Worm (Caenorhabditis elegans) whole organism, L4 larva: ENCODE results near the gene duxl-1.

Experiments used
- F26F4.8 ChIP-seq: fragments of 200-800 bp; sonication (Bioruptor generic); conservative IDR thresholded peaks from 2 replicates; pipeline ENCODE4 v1.3.6; 2022; ENCODE audit warnings: missing genetic modification characterization, missing compliant biosample characterization
- R02D3.7 ChIP-seq: fragments of 150-350 bp; sonication (generic microtip); optimal IDR thresholded peaks from 3 replicates; lab custom pipeline; 2014; ENCODE audit warnings: missing biosample characterization, missing genetic modification characterization
- Y48G9A.11 ChIP-seq: fragments of 200-800 bp; sonication (Bioruptor generic); IDR thresholded peaks from 2 replicates; pipeline ENCODE4 v1.3.6; 2022; ENCODE audit warnings: missing genetic modification reagents, missing genetic modification characterization, missing compliant biosample characterization
- ZK337.2 ChIP-seq: fragments of 200-800 bp; sonication (Bioruptor generic); IDR thresholded peaks from 2 replicates; pipeline ENCODE4 v1.3.6; 2022; ENCODE audit warnings: missing genetic modification reagents, missing genetic modification characterization, missing compliant biosample characterization
- ZK546.5 ChIP-seq, 2 experiments: sonication (generic microtip); optimal IDR thresholded peaks; 2 replicates each; lab custom pipeline; 2017; ENCODE audit warnings: missing biosample characterization in 2 of 2, missing genetic modification characterization in 2 of 2
- aha-1 ChIP-seq: fragments of 150-350 bp; peaks from one replicate; lab custom pipeline; 2014; ENCODE audit warnings: missing biosample characterization, missing genetic modification characterization
- arid-1 ChIP-seq: fragments of 200-800 bp; sonication (Bioruptor generic); conservative IDR thresholded peaks from 2 replicates; pipeline ENCODE4 v1.3.6; 2022; ENCODE audit warnings: missing genetic modification reagents, missing genetic modification characterization, missing compliant biosample characterization
- ceh-28 ChIP-seq: fragments of 150-350 bp; optimal IDR thresholded peaks from 2 replicates; lab custom pipeline; 2014; ENCODE audit warnings: missing biosample characterization, missing genetic modification reagents, missing genetic modification characterization
- ceh-32 ChIP-seq: sonication (generic microtip); optimal IDR thresholded peaks from 2 replicates; lab custom pipeline; 2016; ENCODE audit warnings: mild to moderate bottlenecking, missing genetic modification characterization, missing compliant biosample characterization; ENCODE audit not compliant: poor library complexity
- cey-2 ChIP-seq: sonication (generic microtip); optimal IDR thresholded peaks from 3 replicates; lab custom pipeline; 2017; ENCODE audit warnings: missing genetic modification characterization, mild to moderate bottlenecking, missing compliant biosample characterization, antibody characterized with exemption, borderline replicate concordance; ENCODE audit not compliant: insufficient read depth
- daf-19 ChIP-seq: fragments of 200-800 bp; sonication (Bioruptor generic); conservative IDR thresholded peaks from 2 replicates; pipeline ENCODE4 v1.3.6; 2022; ENCODE audit warnings: missing genetic modification characterization, missing compliant biosample characterization
- daf-8 ChIP-seq: fragments of 200-800 bp; sonication (Bioruptor generic); IDR thresholded peaks from 2 replicates; pipeline ENCODE4 v1.3.6; 2022; ENCODE audit warnings: missing genetic modification characterization, missing compliant biosample characterization
- dmd-8 ChIP-seq: fragments of 200-800 bp; sonication (Bioruptor generic); IDR thresholded peaks from 2 replicates; pipeline ENCODE4 v1.3.6; 2022; ENCODE audit warnings: missing genetic modification characterization, missing compliant biosample characterization
- dpl-1 ChIP-seq: fragments of 150-350 bp; optimal IDR thresholded peaks from 2 replicates; lab custom pipeline; 2014; ENCODE audit warnings: missing biosample characterization, missing genetic modification reagents, missing genetic modification characterization
- duxl-1 ChIP-seq: sonication (generic microtip); optimal IDR thresholded peaks from 2 replicates; lab custom pipeline; 2016; ENCODE audit warnings: mild to moderate bottlenecking, missing genetic modification characterization, moderate library complexity, missing compliant biosample characterization; ENCODE audit not compliant: poor library complexity
- gei-8 ChIP-seq: fragments of 200-800 bp; sonication (Bioruptor generic); optimal IDR thresholded peaks from 2 replicates; lab custom pipeline; 2018; ENCODE audit warnings: mild to moderate bottlenecking, missing genetic modification characterization, missing compliant biosample characterization
- hlh-11 ChIP-seq: fragments of 200-800 bp; sonication (Bioruptor generic); optimal IDR thresholded peaks from 2 replicates; lab custom pipeline; 2018; ENCODE audit warnings: mild to moderate bottlenecking, missing genetic modification characterization, missing compliant biosample characterization
- hlh-30 ChIP-seq: sonication (generic microtip); optimal IDR thresholded peaks from 2 replicates; lab custom pipeline; 2017; ENCODE audit warnings: antibody characterized with exemption, mild to moderate bottlenecking, missing genetic modification characterization, missing compliant biosample characterization; ENCODE audit not compliant: insufficient read depth
- jun-1 ChIP-seq: fragments of 150-350 bp; optimal IDR thresholded peaks from 2 replicates; lab custom pipeline; 2014; ENCODE audit warnings: missing biosample characterization, missing genetic modification reagents, missing genetic modification characterization
- lim-7 ChIP-seq: fragments of 200-800 bp; sonication (Bioruptor generic); IDR thresholded peaks from 2 replicates; pipeline ENCODE4 v1.3.6; 2022; ENCODE audit warnings: missing genetic modification characterization, missing compliant biosample characterization
- lsy-2 ChIP-seq, 2 experiments: fragments of 150-350 bp in 1 of 2; sonication (generic microtip) in 1 of 2; optimal IDR thresholded peaks; 2 replicates each; lab custom pipeline; 2014 to 2017; ENCODE audit warnings: missing biosample characterization in 2 of 2, missing genetic modification characterization in 2 of 2
- nhr-237 ChIP-seq: sonication (generic microtip); optimal IDR thresholded peaks from 2 replicates; lab custom pipeline; 2017; ENCODE audit warnings: missing biosample characterization, missing genetic modification characterization
- nhr-41 ChIP-seq: fragments of 200-800 bp; sonication (Bioruptor generic); IDR thresholded peaks from 2 replicates; pipeline ENCODE4 v1.3.6; 2022; ENCODE audit warnings: missing genetic modification reagents, missing genetic modification characterization, missing compliant biosample characterization
- nhr-76 ChIP-seq: fragments of 150-350 bp; optimal IDR thresholded peaks from 2 replicates; lab custom pipeline; 2014; ENCODE audit warnings: missing biosample characterization, missing genetic modification characterization
- pqm-1 ChIP-seq: sonication (generic microtip); optimal IDR thresholded peaks from 2 replicates; lab custom pipeline; 2017; ENCODE audit warnings: missing biosample characterization, missing genetic modification characterization
- set-16 ChIP-seq: fragments of 200-800 bp; sonication (Bioruptor generic); IDR thresholded peaks from 2 replicates; pipeline ENCODE4 v1.3.6; 2022; ENCODE audit warnings: missing genetic modification reagents, missing genetic modification characterization, missing compliant biosample characterization
- snpc-1.2 ChIP-seq: fragments of 200-800 bp; sonication (Bioruptor generic); IDR thresholded peaks from 2 replicates; pipeline ENCODE4 v1.3.6; 2022; ENCODE audit warnings: missing genetic modification reagents, missing genetic modification characterization, missing compliant biosample characterization
- unc-39 ChIP-seq: sonication (generic microtip); optimal IDR thresholded peaks from 2 replicates; lab custom pipeline; 2017; ENCODE audit warnings: missing biosample characterization, missing genetic modification characterization
- unc-62 ChIP-seq, 3 experiments: fragments of 150-350 bp in 1 of 3; sonication (generic microtip); optimal IDR thresholded peaks in 2 of 3; peaks in 1 of 3; 1 replicate in 1 of 3; 2 replicates in 2 of 3; lab custom pipeline; 2014 to 2017; ENCODE audit warnings: missing biosample characterization in 3 of 3, missing genetic modification characterization in 3 of 3, missing genetic modification reagents in 3 of 3, missing genotype in 1 of 3
- vab-7 ChIP-seq: fragments of 200-800 bp; sonication (Bioruptor generic); IDR thresholded peaks from 2 replicates; pipeline ENCODE4 v1.3.6; 2022; ENCODE audit warnings: missing genetic modification reagents, missing genetic modification characterization, missing compliant biosample characterization
- zfp-3 ChIP-seq: fragments of 200-800 bp; sonication (Bioruptor generic); conservative IDR thresholded peaks from 2 replicates; pipeline ENCODE4 v1.3.6; 2022; ENCODE audit warnings: missing genetic modification reagents, missing genetic modification characterization, missing compliant biosample characterization
- zip-2 ChIP-seq: fragments of 150-350 bp; optimal IDR thresholded peaks from 2 replicates; lab custom pipeline; 2014; ENCODE audit warnings: missing biosample characterization, missing genetic modification characterization

duxl-1 gene

DNA sequence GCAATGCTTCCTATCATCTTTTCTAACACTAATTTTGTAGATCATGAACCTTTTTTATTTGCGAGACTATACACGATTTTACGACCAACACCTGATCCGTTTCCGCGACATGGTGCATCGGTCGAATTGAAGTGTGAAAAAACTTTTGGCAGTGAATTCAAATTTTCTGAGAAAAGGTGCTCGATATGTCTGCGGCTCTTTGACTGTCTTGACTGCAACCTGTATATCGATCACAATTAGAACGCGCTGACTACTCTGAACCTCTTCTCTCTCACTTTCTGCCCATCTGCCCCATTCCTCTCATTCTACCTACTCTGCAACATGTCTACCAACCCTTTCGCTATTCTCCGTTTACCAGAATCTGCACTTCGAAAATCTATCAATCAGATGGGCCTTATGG, 18.7 kb downstream of the duxl-1 start, which contains the start of gene fbxb-26 (continued):
- no peak for TF ChIP-seq zfp-3 (GFP tag; lab: Robert Waterston, UW)

DNA sequence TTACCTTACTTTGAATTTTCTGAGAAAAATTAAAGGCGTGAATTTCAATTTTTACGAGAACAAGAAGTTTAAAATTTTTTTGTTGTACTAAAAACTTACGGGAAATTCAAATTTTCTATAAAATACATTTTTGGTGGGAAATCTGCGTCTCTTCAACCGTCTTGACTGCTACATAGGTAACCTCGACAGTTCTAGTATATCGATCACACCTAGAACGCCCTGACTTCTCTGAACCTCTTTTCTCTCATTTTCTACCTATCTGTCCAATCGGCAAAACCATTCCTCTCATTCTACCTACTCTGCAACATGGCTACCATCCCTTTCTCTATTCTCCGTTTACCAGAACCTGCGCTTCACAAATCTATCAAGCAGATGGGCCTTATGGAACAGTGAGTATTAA, 20.2 kb downstream of the duxl-1 start, which contains the start of gene fbxb-25:
Gene fbxb-25, plus strand, starts transcription at position 301 of the 400 bp plus-strand sequence.
- no peak for TF ChIP-seq ZK546.5 (tag; optimal IDR thresholded peaks at IDR 0.05; lab: Kevin White, UChicago)
- peak; percentile 53 for TF ChIP-seq duxl-1 (tag; lab: Kevin White, UChicago)
- TF ChIP-seq aha-1 (tag; lab: Kevin White, UChicago), result peak; percentile 39
- TF ChIP-seq hlh-11 (tag; lab: Kevin White, UChicago), result no peak

DNA sequence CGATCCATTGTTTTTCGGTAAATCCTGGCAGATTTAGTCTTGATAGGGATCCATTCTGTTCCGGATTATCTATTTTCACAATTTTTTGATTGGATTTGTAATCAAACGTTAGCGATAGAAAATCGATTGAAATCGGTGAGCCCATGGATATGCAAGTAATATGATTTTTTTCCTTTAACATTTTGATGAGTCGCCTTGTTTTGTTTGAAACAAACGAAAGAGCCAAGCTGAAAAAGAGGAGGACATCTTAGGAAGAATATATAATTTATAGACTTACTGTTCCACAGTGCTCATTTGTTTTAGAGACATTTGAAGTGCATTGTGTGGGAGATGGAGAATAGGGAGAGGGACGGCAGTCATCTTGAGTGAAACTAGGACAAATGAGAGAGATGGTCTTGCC, 25.3 kb downstream of the duxl-1 start, which contains the start of the genes fbxb-18 and fbxb-19:
Gene fbxb-18, minus strand, starts transcription at position 101 of the 400 bp plus-strand sequence.
Gene fbxb-19, minus strand, starts transcription at position 369 of the 400 bp plus-strand sequence.
- TF ChIP-seq duxl-1 (tag; lab: Kevin White, UChicago), result no peak
- no peak for TF ChIP-seq lim-7 (GFP tag; lab: Robert Waterston, UW)
- TF ChIP-seq daf-19 (GFP tag; lab: Robert Waterston, UW), result no peak
- no peak for TF ChIP-seq pqm-1 (tag; lab: Kevin White, UChicago)
- no peak for TF ChIP-seq nhr-41 (GFP tag; lab: Robert Waterston, UW)
- no peak for TF ChIP-seq ceh-32 (tag; lab: Kevin White, UChicago)
- TF ChIP-seq vab-7 (GFP tag; lab: Robert Waterston, UW), result no peak
- TF ChIP-seq R02D3.7 (tag; lab: Kevin White, UChicago), result no peak
- TF ChIP-seq lsy-2 (tag; optimal IDR thresholded peaks at IDR 0.05; lab: Kevin White, UChicago), result no peak
- TF ChIP-seq ceh-28 (tag; lab: Kevin White, UChicago), result no peak
- no peak for TF ChIP-seq dmd-8 (GFP tag; lab: Robert Waterston, UW)
- no peak for TF ChIP-seq hlh-30 (tag; lab: Kevin White, UChicago)
- TF ChIP-seq jun-1 (tag; lab: Kevin White, UChicago), result no peak
- TF ChIP-seq daf-8 (GFP tag; lab: Robert Waterston, UW), result no peak
- no peak for TF ChIP-seq zfp-3 (GFP tag; lab: Robert Waterston, UW)
- no peak for TF ChIP-seq unc-39 (tag; lab: Kevin White, UChicago)
- no peak for TF ChIP-seq cey-2
- TF ChIP-seq unc-62 (GFP tag; optimal IDR thresholded peaks at IDR 0.05 in 1 of 2; lab: Kevin White, UChicago), result no peak
- no peak for TF ChIP-seq unc-62 (tag; optimal IDR thresholded peaks at IDR 0.05; lab: Kevin White, UChicago)
- no peak for TF ChIP-seq nhr-237
- no peak for TF ChIP-seq F26F4.8 (GFP tag; lab: Robert Waterston, UW)

ce11 chrII:1691011-1691410, 27.5 kb downstream of the duxl-1 start, which contains the start of gene fbxc-22:
TSS of gene fbxc-22 (minus strand) at chrII:1691111.
- TF ChIP-seq ZK337.2 (GFP tag; lab: Robert Waterston, UW) (no peak), snpc-1.2 (GFP tag; lab: Robert Waterston, UW) (no peak)

DNA sequence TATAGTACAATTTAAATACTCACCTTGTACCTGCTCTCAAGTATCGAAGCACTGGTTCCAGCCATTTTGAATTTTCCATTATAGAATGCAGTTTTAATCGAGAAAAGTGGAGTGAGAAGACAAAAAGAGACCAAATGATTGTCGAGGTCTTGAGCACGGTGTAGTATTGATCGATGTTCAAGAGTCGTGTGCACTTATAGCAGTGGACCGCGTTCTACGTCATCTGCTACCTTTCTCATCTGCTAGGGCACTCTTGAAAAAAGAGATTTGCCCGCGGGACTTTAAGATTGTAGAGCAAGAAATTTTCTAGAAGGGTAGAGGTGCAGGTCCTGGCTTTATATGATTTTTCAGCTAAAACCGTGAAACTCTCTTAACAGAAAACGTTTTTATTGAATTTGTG, 29.3 kb downstream of the duxl-1 start, which contains the start of gene fbxc-21:
Gene fbxc-21, minus strand, starts transcription at position 101 of the 400 bp plus-strand sequence.
- TF ChIP-seq set-16 (GFP tag; lab: Robert Waterston, UW) (no peak), Y48G9A.11 (GFP tag; lab: Robert Waterston, UW) (no peak), zip-2 (no peak), dpl-1 (GFP tag; lab: Kevin White, UChicago) (no peak), arid-1 (GFP tag; lab: Robert Waterston, UW) (no peak), gei-8 (no peak), nhr-76 (tag; lab: Kevin White, UChicago) (no peak)
